Fruit fly (Drosophila melanogaster) whole organism, embryonic: ENCODE data around the gene CG5071.

Source experiments
- Adf1 ChIP-seq: fragments of 200-800 bp; sonication (Bioruptor generic); IDR thresholded peaks from 2 replicates; pipeline ENCODE4 v1.3.6; 2022; ENCODE audit warnings: missing biosample characterization, missing genetic modification characterization
- C15 ChIP-seq: fragments of 200-800 bp; sonication (Bioruptor generic); IDR thresholded peaks from 3 replicates; pipeline ENCODE4 v1.3.6; 2022; ENCODE audit warnings: missing biosample characterization, missing genetic modification characterization
- CG11504 ChIP-seq: fragments of 200-800 bp; sonication (Bioruptor generic); optimal IDR thresholded peaks from 3 replicates; lab custom pipeline; 2019; ENCODE audit warnings: missing biosample characterization, mild to moderate bottlenecking, missing genetic modification characterization, moderate library complexity
- CG11695 ChIP-seq: fragments of 200-800 bp; sonication (Bioruptor generic); IDR thresholded peaks from 3 replicates; pipeline ENCODE4 v1.3.6; 2022; ENCODE audit warnings: missing biosample characterization, missing genetic modification characterization
- CG14965 ChIP-seq: fragments of 200-800 bp; sonication (Bioruptor generic); optimal IDR thresholded peaks from 2 replicates; lab custom pipeline; 2016; ENCODE audit warnings: missing biosample characterization, missing genetic modification characterization, borderline replicate concordance
- CG16863 ChIP-seq: fragments of 200-800 bp; sonication (Bioruptor generic); optimal IDR thresholded peaks from 3 replicates; lab custom pipeline; 2016; ENCODE audit warnings: missing biosample characterization, missing genetic modification characterization
- CG18599 ChIP-seq: fragments of 200-800 bp; sonication (Bioruptor generic); optimal IDR thresholded peaks from 3 replicates; lab custom pipeline; 2017; ENCODE audit warnings: missing biosample characterization, missing genetic modification characterization, mild to moderate bottlenecking, moderate library complexity, missing genetic modification reagents
- CG2199 ChIP-seq: fragments of 200-800 bp; sonication (Bioruptor generic); IDR thresholded peaks from 3 replicates; pipeline ENCODE4 v1.3.6; 2022; ENCODE audit warnings: missing biosample characterization, missing genetic modification characterization
- CG2712 ChIP-seq: fragments of 200-800 bp; optimal IDR thresholded peaks from 3 replicates; lab custom pipeline; 2019; ENCODE audit warnings: missing biosample characterization, mild to moderate bottlenecking, missing genetic modification characterization, moderate library complexity
- CG3163 ChIP-seq: fragments of 200-800 bp; sonication (Bioruptor generic); optimal IDR thresholded peaks from 3 replicates; lab custom pipeline; 2016; ENCODE audit warnings: missing biosample characterization, missing genetic modification characterization
- CG33213 ChIP-seq: fragments of 200-800 bp; sonication (Bioruptor generic); optimal IDR thresholded peaks from 3 replicates; lab custom pipeline; 2016; ENCODE audit warnings: missing biosample characterization, missing genetic modification characterization
- CG34422 ChIP-seq: fragments of 200-800 bp; sonication (Bioruptor generic); IDR thresholded peaks from 3 replicates; pipeline ENCODE4 v1.3.6; 2022; ENCODE audit warnings: missing biosample characterization, missing genetic modification characterization
- CG6813 ChIP-seq: fragments of 200-800 bp; sonication (Bioruptor generic); optimal IDR thresholded peaks from 2 replicates; lab custom pipeline; 2017; ENCODE audit warnings: missing biosample characterization, missing genetic modification characterization, mild to moderate bottlenecking, moderate library complexity, missing genetic modification reagents
- CG7745 ChIP-seq: fragments of 200-800 bp; sonication (Bioruptor generic); optimal IDR thresholded peaks from 2 replicates; lab custom pipeline; 2018; ENCODE audit warnings: missing biosample characterization, mild to moderate bottlenecking, missing genetic modification characterization, moderate library complexity
- CG9727 ChIP-seq: fragments of 200-800 bp; sonication (Bioruptor generic); optimal IDR thresholded peaks from 3 replicates; lab custom pipeline; 2017; ENCODE audit warnings: missing biosample characterization, mild to moderate bottlenecking, missing genetic modification characterization
- CG9932 ChIP-seq: fragments of 200-800 bp; sonication (Bioruptor generic); IDR thresholded peaks from 2 replicates; pipeline ENCODE4 v1.3.6; 2022; ENCODE audit warnings: missing biosample characterization, missing genetic modification characterization
- Camta ChIP-seq: fragments of 200-800 bp; sonication (Bioruptor generic); optimal IDR thresholded peaks from 2 replicates; lab custom pipeline; 2016; ENCODE audit warnings: missing biosample characterization, missing genetic modification characterization
- CkIIα-i1 ChIP-seq: fragments of 200-800 bp; sonication (Bioruptor generic); IDR thresholded peaks from 2 replicates; pipeline ENCODE4 v1.3.6; 2022; ENCODE audit warnings: missing biosample characterization, missing genetic modification characterization
- Dek ChIP-seq: fragments of 200-800 bp; sonication (Bioruptor generic); optimal IDR thresholded peaks from 3 replicates; lab custom pipeline; 2019; ENCODE audit warnings: missing biosample characterization, mild to moderate bottlenecking, missing genetic modification characterization, moderate library complexity
- ERR ChIP-seq: fragments of 200-800 bp; sonication (Bioruptor generic); optimal IDR thresholded peaks from 2 replicates; lab custom pipeline; 2016; ENCODE audit warnings: missing biosample characterization, missing genetic modification characterization
- Hr39 ChIP-seq: fragments of >200 bp; optimal IDR thresholded peaks from 2 replicates; lab custom pipeline; 2017
- Hr78 ChIP-seq, 2 experiments: fragments of 200-800 bp in 1 of 2; fragments of >200 bp in 1 of 2; sonication (Bioruptor generic) in 1 of 2; optimal IDR thresholded peaks; 2 replicates each; lab custom pipeline; 2017 to 2019; ENCODE audit warnings: missing biosample characterization in 2 of 2, missing genetic modification characterization in 2 of 2, mild to moderate bottlenecking in 1 of 2, moderate library complexity in 1 of 2
- Mes4 ChIP-seq: fragments of 200-800 bp; sonication (Bioruptor generic); optimal IDR thresholded peaks from 2 replicates; lab custom pipeline; 2016; ENCODE audit warnings: missing biosample characterization, missing genetic modification characterization
- PHDP ChIP-seq: fragments of 200-800 bp; sonication (Bioruptor generic); optimal IDR thresholded peaks from 3 replicates; lab custom pipeline; 2018; ENCODE audit warnings: missing biosample characterization, mild to moderate bottlenecking, missing genetic modification characterization, moderate library complexity
- Pdp1 ChIP-seq, 2 experiments: fragments of 200-800 bp; sonication (Bioruptor generic); optimal IDR thresholded peaks; 3 replicates each; lab custom pipeline; 2016; ENCODE audit warnings: missing biosample characterization in 2 of 2, missing genetic modification characterization in 2 of 2, mild to moderate bottlenecking in 1 of 2, moderate library complexity in 1 of 2
- Ptx1 ChIP-seq: fragments of 200-800 bp; sonication (Bioruptor generic); IDR thresholded peaks from 2 replicates; pipeline ENCODE4 v1.3.6; 2022; ENCODE audit warnings: missing biosample characterization, missing genetic modification characterization
- Ravus ChIP-seq: fragments of 200-800 bp; sonication (Bioruptor generic); IDR thresholded peaks from 2 replicates; pipeline ENCODE4 v1.3.6; 2022; ENCODE audit warnings: missing biosample characterization, missing genetic modification characterization
- Rx ChIP-seq: fragments of 200-800 bp; sonication (Bioruptor generic); IDR thresholded peaks from 2 replicates; pipeline ENCODE4 v1.3.6; 2022; ENCODE audit warnings: missing biosample characterization, missing genetic modification characterization
- ash1 ChIP-seq: fragments of 200-800 bp; sonication (Bioruptor generic); optimal IDR thresholded peaks from 2 replicates; lab custom pipeline; 2018; ENCODE audit warnings: missing biosample characterization, mild to moderate bottlenecking, missing genetic modification characterization
- bowl ChIP-seq: fragments of 200-800 bp; sonication (Bioruptor generic); IDR thresholded peaks from 2 replicates; pipeline ENCODE4 v1.3.6; 2022; ENCODE audit warnings: missing biosample characterization, missing genetic modification characterization
- br ChIP-seq: fragments of >200 bp; optimal IDR thresholded peaks from 2 replicates; lab custom pipeline; 2017
- cas ChIP-seq: fragments of 200-800 bp; sonication (Bioruptor generic); IDR thresholded peaks from 2 replicates; pipeline ENCODE4 v1.3.6; 2022; ENCODE audit warnings: missing biosample characterization, missing genetic modification characterization
- crol ChIP-seq: fragments of 200-800 bp; sonication (Bioruptor generic); IDR thresholded peaks from 2 replicates; pipeline ENCODE4 v1.3.6; 2022; ENCODE audit warnings: missing biosample characterization, missing genetic modification characterization
- dysf ChIP-seq: fragments of 200-800 bp; sonication (Bioruptor generic); IDR thresholded peaks from 3 replicates; pipeline ENCODE4 v1.3.6; 2022; ENCODE audit warnings: missing biosample characterization, missing genetic modification characterization
- emc ChIP-seq: fragments of 200-800 bp; sonication (Bioruptor generic); optimal IDR thresholded peaks from 2 replicates; lab custom pipeline; 2016; ENCODE audit warnings: missing biosample characterization, missing genetic modification characterization
- grau ChIP-seq: fragments of 200-800 bp; optimal IDR thresholded peaks from 3 replicates; lab custom pipeline; 2019; ENCODE audit warnings: missing biosample characterization, mild to moderate bottlenecking, missing genetic modification characterization, moderate library complexity
- grn ChIP-seq: fragments of 200-800 bp; sonication (Bioruptor generic); optimal IDR thresholded peaks from 3 replicates; lab custom pipeline; 2017; ENCODE audit warnings: missing biosample characterization, missing genetic modification characterization
- gsb-n ChIP-seq: fragments of 200-800 bp; sonication (Bioruptor generic); optimal IDR thresholded peaks from 3 replicates; lab custom pipeline; 2018; ENCODE audit warnings: missing biosample characterization, mild to moderate bottlenecking, missing genetic modification characterization
- hbn ChIP-seq: fragments of 200-800 bp; sonication (Bioruptor generic); IDR thresholded peaks from 2 replicates; pipeline ENCODE4 v1.3.6; 2022; ENCODE audit warnings: missing biosample characterization, missing genetic modification characterization; ENCODE audit not compliant: partially characterized antibody
- inv ChIP-seq: fragments of 200-800 bp; sonication (Bioruptor generic); IDR thresholded peaks from 2 replicates; pipeline ENCODE4 v1.3.6; 2022; ENCODE audit warnings: missing biosample characterization, missing genetic modification characterization; ENCODE audit not compliant: partially characterized antibody
- kah ChIP-seq: fragments of 200-800 bp; sonication (Bioruptor generic); optimal IDR thresholded peaks from 2 replicates; lab custom pipeline; 2018; ENCODE audit warnings: missing biosample characterization, mild to moderate bottlenecking, missing genetic modification characterization
- lilli ChIP-seq: fragments of 200-800 bp; sonication (Bioruptor generic); optimal IDR thresholded peaks from 3 replicates; lab custom pipeline; 2016; ENCODE audit warnings: missing biosample characterization, missing genetic modification characterization
- lmd ChIP-seq: fragments of 200-800 bp; sonication (Bioruptor generic); IDR thresholded peaks from 2 replicates; pipeline ENCODE4 v1.3.6; 2022; ENCODE audit warnings: missing biosample characterization, missing genetic modification characterization
- pb ChIP-seq: fragments of 200-800 bp; sonication (Bioruptor generic); optimal IDR thresholded peaks from 3 replicates; lab custom pipeline; 2016; ENCODE audit warnings: missing biosample characterization, missing genetic modification characterization
- sc ChIP-seq, 3 experiments: fragments of >200 bp in 2 of 3; fragments of 200-800 bp in 1 of 3; sonication (Bioruptor generic) in 1 of 3; optimal IDR thresholded peaks; 2 replicates in 2 of 3; 3 replicates in 1 of 3; lab custom pipeline; 2017; ENCODE audit warnings: mild to moderate bottlenecking in 1 of 3, missing biosample characterization in 1 of 3, missing genetic modification characterization in 1 of 3, missing genetic modification reagents in 1 of 3
- slou ChIP-seq: fragments of 200-800 bp; sonication (Bioruptor generic); optimal IDR thresholded peaks from 3 replicates; lab custom pipeline; 2016; ENCODE audit warnings: missing biosample characterization, missing genetic modification characterization
- ttk ChIP-seq: fragments of 200-800 bp; sonication (Bioruptor generic); IDR thresholded peaks from 2 replicates; pipeline ENCODE4 v2.1.2; 2022; ENCODE audit warnings: missing biosample characterization, missing genetic modification characterization
- unpg ChIP-seq: fragments of 200-800 bp; sonication (Bioruptor generic); optimal IDR thresholded peaks from 3 replicates; lab custom pipeline; 2018; ENCODE audit warnings: missing biosample characterization, mild to moderate bottlenecking, missing genetic modification characterization, moderate library complexity
- vfl ChIP-seq: fragments of 200-800 bp; sonication (Bioruptor generic); optimal IDR thresholded peaks from 2 replicates; lab custom pipeline; 2016; ENCODE audit warnings: missing biosample characterization, missing genetic modification characterization
- zfh2 ChIP-seq: fragments of 200-800 bp; sonication (Bioruptor generic); optimal IDR thresholded peaks from 2 replicates; lab custom pipeline; 2016; ENCODE audit warnings: missing biosample characterization, missing genetic modification characterization

The CG5071 gene

dm6 chr3R:25646882-25647518 is 28.8 kb downstream of the CG5071 start (continued):
- peak; percentile 89 for TF ChIP-seq PHDP (tag; lab: Kevin White, UChicago)
- TF ChIP-seq CG3163 (GFP tag; lab: Kevin White, UChicago), result peak; percentile 86
- TF ChIP-seq Mes4, result peak; percentile 93
- TF ChIP-seq Rx, result peak; percentile 78
- peak; percentile 85 for TF ChIP-seq Dek (tag; lab: Kevin White, UChicago)
- TF ChIP-seq ash1 (GFP tag; lab: Kevin White, UChicago), result peak; percentile 63
- TF ChIP-seq CG9932 (GFP tag; lab: Robert Waterston, UW), result peak; percentile 98
- peak; percentile 86 for TF ChIP-seq gsb-n (tag; lab: Kevin White, UChicago)
- peak; percentile 90 for TF ChIP-seq unpg (GFP tag; lab: Kevin White, UChicago)
- TF ChIP-seq sc (optimal IDR thresholded peaks at IDR 0.05; lab: Kevin White, UChicago), result no peak
- TF ChIP-seq sc (GFP tag; optimal IDR thresholded peaks at IDR 0.05; lab: Kevin White, UChicago), result peak; percentile 57
- peak; percentile 87 for TF ChIP-seq ttk (GFP tag; lab: Robert Waterston, UW)
- peak; percentile 92 for TF ChIP-seq slou (GFP tag; lab: Kevin White, UChicago)
- TF ChIP-seq CG34422 (GFP tag; lab: Robert Waterston, UW), result peak; percentile 91
- peak; percentile 90 for TF ChIP-seq grau (tag; lab: Kevin White, UChicago)
- TF ChIP-seq CG7745 (tag; lab: Kevin White, UChicago), result peak; percentile 65
- peak; percentile 95 for TF ChIP-seq vfl (GFP tag; lab: Kevin White, UChicago)
- peak; percentile 55 for TF ChIP-seq crol
- TF ChIP-seq inv (GFP tag; lab: Robert Waterston, UW), result peak; percentile 91
- peak; percentile 92 for TF ChIP-seq CG9727 (GFP tag; lab: Kevin White, UChicago)
- peak; percentile 93 for TF ChIP-seq ERR (GFP tag; lab: Kevin White, UChicago)
- peak; percentile 87 for TF ChIP-seq hbn
- TF ChIP-seq CG33213 (GFP tag; lab: Kevin White, UChicago), result peak; percentile 92
- peak; percentile 54 for TF ChIP-seq kah (GFP tag; lab: Kevin White, UChicago)
- TF ChIP-seq CkIIα-i1 (GFP tag; lab: Robert Waterston, UW), result 0 out of 2 replicates have a peak, but pooled peaks have one; percentile 21
- TF ChIP-seq CG14965, result peak; percentile 81
- TF ChIP-seq zfh2 (GFP tag; lab: Kevin White, UChicago), result peak; percentile 98
- peak; percentile 52 for TF ChIP-seq Ravus
- TF ChIP-seq CG18599 (GFP tag; lab: Kevin White, UChicago), result peak; percentile 94
- TF ChIP-seq CG2199 (GFP tag; lab: Robert Waterston, UW), result no peak
- TF ChIP-seq Camta (GFP tag; lab: Kevin White, UChicago), result peak; percentile 91
- TF ChIP-seq Hr78 (GFP tag; optimal IDR thresholded peaks at IDR 0.05; lab: Kevin White, UChicago), result peak in 1 of 2 experiments; percentile 45
- TF ChIP-seq C15 (GFP tag; lab: Robert Waterston, UW), result peak; percentile 77; the same call in 2 of the 3 replicates
- TF ChIP-seq bowl (GFP tag; lab: Robert Waterston, UW), result peak; percentile 79; the same call in 1 of the 2 replicates
- TF ChIP-seq Pdp1 (GFP tag; optimal IDR thresholded peaks at IDR 0.05; lab: Kevin White, UChicago), result peak; percentile 87 to 96
- peak; percentile 94 for TF ChIP-seq dysf (GFP tag; lab: Robert Waterston, UW)
- TF ChIP-seq CG11504 (tag; lab: Kevin White, UChicago), result peak; percentile 92
- TF ChIP-seq lmd (GFP tag; lab: Robert Waterston, UW), result peak; percentile 93
- peak; percentile 97 for TF ChIP-seq lilli (GFP tag; lab: Kevin White, UChicago)
- peak; percentile 93 for TF ChIP-seq Ptx1 (GFP tag; lab: Robert Waterston, UW)
- TF ChIP-seq CG11695 (GFP tag; lab: Robert Waterston, UW), result peak; percentile 86
- TF ChIP-seq CG16863 (GFP tag; lab: Kevin White, UChicago), result peak; percentile 97
- peak; percentile 89 for TF ChIP-seq emc (GFP tag; lab: Kevin White, UChicago)
- TF ChIP-seq CG2712 (tag; lab: Kevin White, UChicago), result peak; percentile 92
- peak; percentile 74 for TF ChIP-seq Adf1 (GFP tag; lab: Robert Waterston, UW)
- no peak for TF ChIP-seq Hr39 (lab: Kevin White, UChicago)
- peak; percentile 90 for TF ChIP-seq pb (GFP tag; lab: Kevin White, UChicago)
- peak; percentile 63 for TF ChIP-seq cas (GFP tag; lab: Robert Waterston, UW)
- TF ChIP-seq grn, result peak; percentile 55
- no peak for TF ChIP-seq br (lab: Kevin White, UChicago)
- TF ChIP-seq CG6813, result peak; percentile 85
